Worm (Caenorhabditis elegans): ENCODE measurements around the gene F43H9.4.

Gene F43H9.4

ce11 chrV:8031121-8031520 lies 4.6 kb downstream of the F43H9.4 start, which contains the start of gene vars-1 (continued):
- TF ChIP-seq lin-35 (GFP tag; optimal IDR thresholded peaks at IDR 0.05) (peak in 2 of 3 experiments; percentile 18 to 77), chd-7 (tag; optimal IDR thresholded peaks at IDR 0.05) (no peak), atf-7 (tag; optimal IDR thresholded peaks at IDR 0.05) (no peak), egl-44 (GFP tag; IDR thresholded peaks at IDR 0.05) (no peak), bed-1 (GFP tag; IDR thresholded peaks at IDR 0.05) (no peak), F55B11.4 (tag; optimal IDR thresholded peaks at IDR 0.05; ENCODE audit: borderline replicate concordance, insufficient read depth) (no peak), F33H1.4 (GFP tag; IDR thresholded peaks at IDR 0.05) (peak; percentile 35; the same call in 1 of the 2 replicates), attf-6 (GFP tag; IDR thresholded peaks at IDR 0.05) (peak; percentile 56; the same call in 1 of the 2 replicates), let-526 (GFP tag; IDR thresholded peaks at IDR 0.05) (no peak), K11D2.4 (GFP tag; IDR thresholded peaks at IDR 0.05) (no peak)

ce11 chrV:8034811-8035210 lies 8.3 kb downstream of the F43H9.4 start, which contains the start of gene algn-12:
algn-12 (plus strand) TSS chrV:8035111.
- TF ChIP-seq cebp-1 (GFP tag; IDR thresholded peaks at IDR 0.05) (no peak), cebp-1 (tag; optimal IDR thresholded peaks at IDR 0.05) (no peak), dox-1 (GFP tag; IDR thresholded peaks at IDR 0.05) (no peak), hsf-1 (GFP tag; IDR thresholded peaks at IDR 0.05) (no peak)

- TF ChIP-seq ceh-27 (GFP tag; optimal IDR thresholded peaks at IDR 0.05) (no peak), K11D2.4 (GFP tag; IDR thresholded peaks at IDR 0.05) (no peak), lin-54 (GFP tag; optimal IDR thresholded peaks at IDR 0.05) (no peak), D2030.7 (GFP tag; IDR thresholded peaks at IDR 0.05) (no peak), hsf-1 (GFP tag; IDR thresholded peaks at IDR 0.05) (no peak), xnd-1 (tag; optimal IDR thresholded peaks at IDR 0.05) (no peak), nhr-90 (tag; optimal IDR thresholded peaks at IDR 0.05) (no peak), mes-4 (tag; optimal IDR thresholded peaks at IDR 0.05) (no peak), snpc-4 (GFP tag; optimal IDR thresholded peaks at IDR 0.05) (no peak), snpc-4 (tag; optimal IDR thresholded peaks at IDR 0.05) (no peak), ekl-4 (GFP tag; IDR thresholded peaks at IDR 0.05) (no peak), hlh-26 (GFP tag; conservative IDR thresholded peaks at IDR 0.05) (no peak), repo-1 (tag; optimal IDR thresholded peaks at IDR 0.05) (no peak), F23B12.7 (tag; optimal IDR thresholded peaks at IDR 0.05; ENCODE audit: insufficient read depth) (no peak), F33H1.4 (GFP tag; IDR thresholded peaks at IDR 0.05) (no peak), F10E7.11 (tag; optimal IDR thresholded peaks at IDR 0.05) (no peak), fkh-3 (tag; optimal IDR thresholded peaks at IDR 0.05) (no peak), cebp-1 (GFP tag; IDR thresholded peaks at IDR 0.05) (no peak), cebp-1 (tag; optimal IDR thresholded peaks at IDR 0.05) (no peak), F52B5.7 (tag; optimal IDR thresholded peaks at IDR 0.05) (no peak)
Measured at ce11 chrV:8035947-8036346, 9.4 kb downstream of the F43H9.4 start, which contains the start of gene ZC513.14. ZC513.14 (minus strand) TSS chrV:8036047.

ce11 chrV:8039085-8039525 lies 12.6 kb downstream of the F43H9.4 start:
- no peak for TF ChIP-seq F55B11.4 (tag; optimal IDR thresholded peaks at IDR 0.05; ENCODE audit: borderline replicate concordance, insufficient read depth)
- no peak for TF ChIP-seq B0019.2 (GFP tag; conservative IDR thresholded peaks at IDR 0.05)
- TF ChIP-seq ets-4 (GFP tag; optimal IDR thresholded peaks at IDR 0.05) = no peak
- TF ChIP-seq snpc-1.1 (tag; optimal IDR thresholded peaks at IDR 0.05; ENCODE audit: insufficient read depth) = no peak
- TF ChIP-seq K11D2.4 (GFP tag; IDR thresholded peaks at IDR 0.05) = peak; percentile 68; the same call in 1 of the 2 replicates
- TF ChIP-seq sea-2 (GFP tag; IDR thresholded peaks at IDR 0.05) = no peak
- no peak for TF ChIP-seq pbrm-1 (GFP tag; IDR thresholded peaks at IDR 0.05)
- TF ChIP-seq rpc-1 (optimal IDR thresholded peaks at IDR 0.05) = no peak
- TF ChIP-seq rpc-1 (tag; optimal IDR thresholded peaks at IDR 0.05) = no peak
- TF ChIP-seq ztf-22 (GFP tag; optimal IDR thresholded peaks at IDR 0.05) = no peak
- 0 out of 2 replicates have a peak, but pooled peaks have one; percentile 5 for TF ChIP-seq dox-1 (GFP tag; IDR thresholded peaks at IDR 0.05)
- TF ChIP-seq atf-7 (tag; optimal IDR thresholded peaks at IDR 0.05) = peak; percentile 3
- TF ChIP-seq die-1 (tag; optimal IDR thresholded peaks at IDR 0.05) = no peak
- no peak for TF ChIP-seq nfya-2 (GFP tag; IDR thresholded peaks at IDR 0.05)
- no peak for TF ChIP-seq egrh-3 (GFP tag; IDR thresholded peaks at IDR 0.05)
- no peak for TF ChIP-seq ceh-100 (GFP tag; IDR thresholded peaks at IDR 0.05)
- TF ChIP-seq nfyb-1 (GFP tag; IDR thresholded peaks at IDR 0.05) = 0 out of 2 replicates have a peak, but pooled peaks have one; percentile 48
- TF ChIP-seq nhr-90 (tag; optimal IDR thresholded peaks at IDR 0.05) = no peak
- no peak for TF ChIP-seq F37B4.10 (GFP tag; IDR thresholded peaks at IDR 0.05)
- no peak; the same call in 1 of the 2 replicates for TF ChIP-seq mcd-1 (GFP tag; IDR thresholded peaks at IDR 0.05)
